Fruit fly (Drosophila melanogaster): ENCODE measurements around the gene CG5056.

DNA sequence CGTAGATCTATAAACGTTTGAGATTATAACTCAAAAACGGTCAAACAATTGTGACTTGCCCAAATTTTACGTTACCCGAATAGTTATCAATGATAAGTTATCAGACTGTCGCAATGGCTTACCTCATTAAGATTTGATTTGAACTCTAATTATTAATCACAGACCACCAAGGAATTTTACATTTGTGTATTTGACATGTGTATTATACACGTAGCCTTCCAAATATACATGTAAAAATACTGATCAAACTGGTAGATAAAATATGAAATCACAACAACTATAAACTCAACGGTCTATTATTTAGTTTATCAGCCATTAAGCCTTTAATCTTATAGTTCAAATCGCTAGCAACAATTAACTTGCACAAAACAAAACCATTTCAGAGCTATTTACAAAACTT, 27.0 kb downstream of the CG5056 start:
- no peak for TF ChIP-seq h (GFP tag; optimal IDR thresholded peaks at IDR 0.05)
- TF ChIP-seq Dfd (GFP tag; optimal IDR thresholded peaks at IDR 0.05), result no peak
- no peak for TF ChIP-seq lola (GFP tag; optimal IDR thresholded peaks at IDR 0.05)
- TF ChIP-seq sv (GFP tag; optimal IDR thresholded peaks at IDR 0.05), result no peak
- TF ChIP-seq dsf (GFP tag; optimal IDR thresholded peaks at IDR 0.05; ENCODE audit: borderline replicate concordance), result no peak
- TF ChIP-seq HLH106 (tag; optimal IDR thresholded peaks at IDR 0.05), result no peak
- TF ChIP-seq fru (GFP tag; optimal IDR thresholded peaks at IDR 0.05), result no peak
- TF ChIP-seq br (GFP tag; optimal IDR thresholded peaks at IDR 0.05), result no peak
- TF ChIP-seq rgr (GFP tag; optimal IDR thresholded peaks at IDR 0.05), result no peak
- TF ChIP-seq tai (GFP tag; optimal IDR thresholded peaks at IDR 0.05), result no peak
- TF ChIP-seq OdsH (GFP tag; optimal IDR thresholded peaks at IDR 0.05), result no peak
- TF ChIP-seq usp (GFP tag; optimal IDR thresholded peaks at IDR 0.05), result no peak
- no peak for TF ChIP-seq brk (GFP tag; optimal IDR thresholded peaks at IDR 0.05)

Data from whole organism, wandering third instar larva.